Worm (Caenorhabditis elegans) whole organism, L2 larva: ENCODE results near the gene F58F9.1.

Source experiments
- blmp-1 ChIP-seq: sonication (generic microtip); optimal IDR thresholded peaks from 2 replicates; lab custom pipeline; 2017; ENCODE audit warnings: missing genetic modification characterization, mild to moderate bottlenecking, missing compliant biosample characterization, antibody characterized with exemption, moderate library complexity; ENCODE audit not compliant: insufficient read depth
- crh-2 ChIP-seq: sonication (generic microtip); optimal IDR thresholded peaks from 2 replicates; lab custom pipeline; 2017; ENCODE audit warnings: missing biosample characterization, missing genetic modification characterization
- egl-27 ChIP-seq: sonication (generic microtip); optimal IDR thresholded peaks from 3 replicates; lab custom pipeline; 2017; ENCODE audit warnings: missing biosample characterization, missing genetic modification reagents, missing genetic modification characterization
- elt-1 ChIP-seq: fragments of 150-350 bp; optimal IDR thresholded peaks from 2 replicates; lab custom pipeline; 2014; ENCODE audit warnings: missing biosample characterization, missing genetic modification characterization
- mdl-1 ChIP-seq, 2 experiments: fragments of 150-350 bp in 1 of 2; sonication (generic microtip) in 1 of 2; optimal IDR thresholded peaks; 2 replicates each; lab custom pipeline; 2017; ENCODE audit warnings: missing biosample characterization in 2 of 2, missing genetic modification characterization in 2 of 2
- ztf-1 ChIP-seq: fragments of 200-800 bp; sonication (Bioruptor generic); conservative IDR thresholded peaks from 2 replicates; pipeline ENCODE4 v1.3.6; 2022; ENCODE audit warnings: missing genetic modification characterization, missing compliant biosample characterization

ce11 chrIV:6213403-6213802, 36.2 kb upstream of the F58F9.1 start, which contains the start of gene C49A9.5:
- TF ChIP-seq mdl-1 (tag; optimal IDR thresholded peaks at IDR 0.05; lab: Kevin White, UChicago) (no peak), crh-2 (tag; lab: Kevin White, UChicago) (no peak), ztf-1 (no peak), elt-1 (tag; lab: Kevin White, UChicago) (no peak), blmp-1 (tag; lab: Kevin White, UChicago) (no peak), egl-27 (tag; lab: Kevin White, UChicago) (no peak)
